Worm (Caenorhabditis elegans): Measurements from ENCODE around the gene K01A12.2.

DNA sequence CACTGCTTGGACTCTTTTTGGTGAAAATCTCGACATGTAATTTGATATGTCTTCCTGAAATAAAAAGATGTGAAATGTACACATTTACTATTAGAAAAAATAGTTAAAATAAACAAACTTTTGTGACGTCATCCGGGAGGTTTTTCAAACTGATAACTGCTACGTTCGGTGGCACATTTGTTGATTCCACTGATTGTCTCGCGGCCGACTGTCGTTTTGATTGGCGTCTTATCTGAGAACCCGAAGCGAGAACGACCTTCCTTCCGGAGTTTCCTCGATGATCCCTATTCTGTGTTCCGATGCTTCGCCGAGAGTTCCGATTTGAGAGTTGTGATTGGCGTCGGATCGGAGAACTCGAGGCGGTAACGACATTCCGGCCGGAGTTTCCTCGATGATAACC, 9.0 kb upstream of the K01A12.2 start:
- TF ChIP-seq blmp-1 (tag; optimal IDR thresholded peaks at IDR 0.05) (no peak), nhr-2 (tag; optimal IDR thresholded peaks at IDR 0.05) (no peak), unc-39 (tag; optimal IDR thresholded peaks at IDR 0.05) (no peak), ztf-11 (tag; optimal IDR thresholded peaks at IDR 0.05) (no peak), nhr-237 (tag; optimal IDR thresholded peaks at IDR 0.05) (no peak), mep-1 (tag; optimal IDR thresholded peaks at IDR 0.05) (no peak), nhr-76 (tag; optimal IDR thresholded peaks at IDR 0.05) (no peak), pha-4 (tag; optimal IDR thresholded peaks at IDR 0.05) (no peak)

Measured in whole organism, mixed stage, embryonic.